Fruit fly (Drosophila melanogaster) whole organism, wandering third instar larva: ENCODE measurements around the gene mab-21.

ENCODE experiments used
- Abd-B ChIP-seq: fragments of >200 bp; optimal IDR thresholded peaks from 2 replicates; lab custom pipeline; 2017; ENCODE audit warnings: missing biosample characterization, missing genetic modification characterization
- HLH106 ChIP-seq: fragments of 200-800 bp; optimal IDR thresholded peaks from 3 replicates; lab custom pipeline; 2019; ENCODE audit warnings: missing biosample characterization, mild to moderate bottlenecking, missing genetic modification characterization, moderate library complexity
- Hr83 ChIP-seq: fragments of 200-300 bp; sonication (Bioruptor generic); optimal IDR thresholded peaks from 2 replicates; lab custom pipeline; 2016; ENCODE audit warnings: missing biosample characterization, mild to moderate bottlenecking, missing genetic modification characterization, moderate library complexity; ENCODE audit not compliant: poor library complexity, severe bottlenecking
- dmrt93B ChIP-seq: fragments of 200-800 bp; sonication (Bioruptor generic); optimal IDR thresholded peaks from 2 replicates; lab custom pipeline; 2018; ENCODE audit warnings: missing biosample characterization, mild to moderate bottlenecking, missing genetic modification characterization
- fru ChIP-seq: fragments of 200-800 bp; sonication (Bioruptor generic); optimal IDR thresholded peaks from 3 replicates; lab custom pipeline; 2016; ENCODE audit warnings: missing biosample characterization, mild to moderate bottlenecking, missing genetic modification characterization
- h ChIP-seq: fragments of 200-800 bp; sonication (Bioruptor generic); optimal IDR thresholded peaks from 3 replicates; lab custom pipeline; 2016; ENCODE audit warnings: missing biosample characterization, mild to moderate bottlenecking, missing genetic modification characterization
- jim ChIP-seq: fragments of 175-275, 200-325 bp; sonication (Bioruptor generic); optimal IDR thresholded peaks from 2 replicates; lab custom pipeline; 2016; ENCODE audit warnings: missing biosample characterization, mild to moderate bottlenecking, missing genetic modification characterization
- lola ChIP-seq: fragments of >200 bp; optimal IDR thresholded peaks from 2 replicates; lab custom pipeline; 2017; ENCODE audit warnings: missing biosample characterization, missing genetic modification characterization
- psq ChIP-seq: fragments of 200-800 bp; sonication (Bioruptor generic); optimal IDR thresholded peaks from 3 replicates; lab custom pipeline; 2017; ENCODE audit warnings: missing biosample characterization, mild to moderate bottlenecking, missing genetic modification characterization, moderate library complexity
- rgr ChIP-seq: fragments of 200-800 bp; sonication (Bioruptor generic); optimal IDR thresholded peaks from 3 replicates; lab custom pipeline; 2016; ENCODE audit warnings: missing biosample characterization, mild to moderate bottlenecking, missing genetic modification characterization
- sage ChIP-seq: fragments of 200-800 bp; sonication (Bioruptor generic); optimal IDR thresholded peaks from 2 replicates; lab custom pipeline; 2016; ENCODE audit warnings: missing biosample characterization, mild to moderate bottlenecking, missing genetic modification characterization
- usp ChIP-seq: fragments of >200 bp; optimal IDR thresholded peaks from 2 replicates; lab custom pipeline; 2017; ENCODE audit warnings: missing biosample characterization, missing genetic modification characterization
- woc ChIP-seq: sonication (Bioruptor generic); optimal IDR thresholded peaks from 2 replicates; lab custom pipeline; 2016; ENCODE audit warnings: missing biosample characterization, mild to moderate bottlenecking, missing genetic modification characterization

- TF ChIP-seq rgr (GFP tag; lab: Kevin White, UChicago) (no peak), HLH106 (tag; lab: Kevin White, UChicago) (no peak), usp (GFP tag; lab: Kevin White, UChicago) (no peak), jim (GFP tag; lab: Kevin White, UChicago) (no peak), Hr83 (GFP tag; lab: Kevin White, UChicago) (no peak), fru (GFP tag; lab: Kevin White, UChicago) (no peak), psq (GFP tag; lab: Kevin White, UChicago) (no peak), woc (GFP tag; lab: Kevin White, UChicago) (no peak), h (GFP tag; lab: Kevin White, UChicago) (no peak), Abd-B (GFP tag; lab: Kevin White, UChicago) (no peak), dmrt93B (GFP tag; lab: Kevin White, UChicago) (no peak), lola (GFP tag; lab: Kevin White, UChicago) (no peak), sage (GFP tag; lab: Kevin White, UChicago) (no peak)
Measured at dm6 chrX:5964169-5964686, 48.8 kb downstream of the mab-21 start.
